Worm (Caenorhabditis elegans): Measurements from ENCODE around the gene bath-24.
"Not testable (repeated sequence)": the region's sequence is repeated elsewhere in the genome, so short reads cannot be mapped to it uniquely, and the experiment has no call there.

Gene bath-24

ce11 chrII:2045505-2045904, at the start of gene bath-24:
TSS of gene bath-24 (minus strand) at chrII:2045605.
- TF ChIP-seq W03F9.2 (tag; optimal IDR thresholded peaks at IDR 0.05): no peak
- TF ChIP-seq dao-5 (tag; optimal IDR thresholded peaks at IDR 0.05): no peak
- no peak for TF ChIP-seq him-1 (tag; optimal IDR thresholded peaks at IDR 0.05)

ce11 chrII:2093456-2093926, 48.1 kb upstream of the bath-24 start, which contains the start of gene fbxb-37:
TSS of gene fbxb-37 (minus strand) at chrII:2093876.
- TF ChIP-seq him-1 (tag; optimal IDR thresholded peaks at IDR 0.05) (no peak), W03F9.2 (tag; optimal IDR thresholded peaks at IDR 0.05) (no peak), dao-5 (tag; optimal IDR thresholded peaks at IDR 0.05) (no peak)

- no peak for TF ChIP-seq W03F9.2 (tag; optimal IDR thresholded peaks at IDR 0.05)
- TF ChIP-seq dao-5 (tag; optimal IDR thresholded peaks at IDR 0.05): no peak
- TF ChIP-seq him-1 (tag; optimal IDR thresholded peaks at IDR 0.05): no peak
Measured at ce11 chrII:2091972-2092371, 46.6 kb upstream of the bath-24 start, which contains the start of gene T16A1.10. TSS of gene T16A1.10 (minus strand) at chrII:2092094.

ce11 chrII:2090605-2091004, 45.2 kb upstream of the bath-24 start, which contains the start of gene trpl-5:
TSS of gene trpl-5 (minus strand) at chrII:2090636.
- no peak for TF ChIP-seq him-1 (tag; optimal IDR thresholded peaks at IDR 0.05)
- TF ChIP-seq W03F9.2 (tag; optimal IDR thresholded peaks at IDR 0.05): no peak
- TF ChIP-seq dao-5 (tag; optimal IDR thresholded peaks at IDR 0.05): no peak

ce11 chrII:2087206-2087605, 41.8 kb upstream of the bath-24 start:
- TF ChIP-seq W03F9.2 (tag; optimal IDR thresholded peaks at IDR 0.05) (no peak), him-1 (tag; optimal IDR thresholded peaks at IDR 0.05) (no peak), dao-5 (tag; optimal IDR thresholded peaks at IDR 0.05) (no peak)

- TF ChIP-seq him-1 (tag; optimal IDR thresholded peaks at IDR 0.05) (no peak), dao-5 (tag; optimal IDR thresholded peaks at IDR 0.05) (no peak), W03F9.2 (tag; optimal IDR thresholded peaks at IDR 0.05) (no peak)
Measured at ce11 chrII:2083726-2084179, 38.3 kb upstream of the bath-24 start, which contains the start of the genes T16A1.5 and fbxc-49. TSS of gene T16A1.5 (minus strand) at chrII:2083826. TSS of gene fbxc-49 (plus strand) at chrII:2084129.

- TF ChIP-seq W03F9.2 (tag; optimal IDR thresholded peaks at IDR 0.05) (no peak), him-1 (tag; optimal IDR thresholded peaks at IDR 0.05) (no peak), dao-5 (tag; optimal IDR thresholded peaks at IDR 0.05) (no peak)
Measured at ce11 chrII:2081257-2081656, 35.9 kb upstream of the bath-24 start, which contains the start of gene T16A1.4. TSS of gene T16A1.4 (plus strand) at chrII:2081557.

ce11 chrII:2080425-2080824, 35.0 kb upstream of the bath-24 start, which contains the start of gene F07E5.9:
TSS of gene F07E5.9 (minus strand) at chrII:2080525.
- TF ChIP-seq dao-5 (tag; optimal IDR thresholded peaks at IDR 0.05) (no peak), W03F9.2 (tag; optimal IDR thresholded peaks at IDR 0.05) (no peak), him-1 (tag; optimal IDR thresholded peaks at IDR 0.05) (no peak)

- TF ChIP-seq W03F9.2 (tag; optimal IDR thresholded peaks at IDR 0.05): no peak
- TF ChIP-seq dao-5 (tag; optimal IDR thresholded peaks at IDR 0.05): no peak
- TF ChIP-seq him-1 (tag; optimal IDR thresholded peaks at IDR 0.05): no peak
Measured at ce11 chrII:2076467-2076866, 31.1 kb upstream of the bath-24 start.

- TF ChIP-seq him-1 (tag; optimal IDR thresholded peaks at IDR 0.05): no peak
- no peak for TF ChIP-seq W03F9.2 (tag; optimal IDR thresholded peaks at IDR 0.05)
- TF ChIP-seq dao-5 (tag; optimal IDR thresholded peaks at IDR 0.05): no peak
Measured at ce11 chrII:2075513-2075912, 30.1 kb upstream of the bath-24 start, which contains the start of gene F07E5.8. TSS of gene F07E5.8 (minus strand) at chrII:2075613.

- TF ChIP-seq W03F9.2 (tag; optimal IDR thresholded peaks at IDR 0.05): no peak
Measured at ce11 chrII:2071429-2071828, 26.0 kb upstream of the bath-24 start, which contains the start of gene F07E5.7. TSS of gene F07E5.7 (minus strand) at chrII:2071529.

ce11 chrII:2067451-2068021, 22.1 kb upstream of the bath-24 start, which contains the start of gene F07E5.12:
TSS of gene F07E5.12 (plus strand) at chrII:2067971.
- TF ChIP-seq W03F9.2, him-1, dao-5 (tag; optimal IDR thresholded peaks at IDR 0.05): not testable (repeated sequence)

- TF ChIP-seq him-1 (tag; optimal IDR thresholded peaks at IDR 0.05) (no peak), dao-5 (tag; optimal IDR thresholded peaks at IDR 0.05) (no peak), W03F9.2 (tag; optimal IDR thresholded peaks at IDR 0.05) (no peak)
Measured at ce11 chrII:2064497-2064896, 19.1 kb upstream of the bath-24 start, which contains the start of gene fbxb-6. TSS of gene fbxb-6 (plus strand) at chrII:2064797.

- TF ChIP-seq W03F9.2 (tag; optimal IDR thresholded peaks at IDR 0.05) (no peak), dao-5 (tag; optimal IDR thresholded peaks at IDR 0.05) (no peak), him-1 (tag; optimal IDR thresholded peaks at IDR 0.05) (no peak)
Measured at ce11 chrII:2063989-2064388, 18.6 kb upstream of the bath-24 start, which contains the start of gene F07E5.13. TSS of gene F07E5.13 (minus strand) at chrII:2064089.
